Fruit fly (Drosophila melanogaster): ENCODE measurements around the gene Jon25Bii.

Jon25Bii gene

DNA sequence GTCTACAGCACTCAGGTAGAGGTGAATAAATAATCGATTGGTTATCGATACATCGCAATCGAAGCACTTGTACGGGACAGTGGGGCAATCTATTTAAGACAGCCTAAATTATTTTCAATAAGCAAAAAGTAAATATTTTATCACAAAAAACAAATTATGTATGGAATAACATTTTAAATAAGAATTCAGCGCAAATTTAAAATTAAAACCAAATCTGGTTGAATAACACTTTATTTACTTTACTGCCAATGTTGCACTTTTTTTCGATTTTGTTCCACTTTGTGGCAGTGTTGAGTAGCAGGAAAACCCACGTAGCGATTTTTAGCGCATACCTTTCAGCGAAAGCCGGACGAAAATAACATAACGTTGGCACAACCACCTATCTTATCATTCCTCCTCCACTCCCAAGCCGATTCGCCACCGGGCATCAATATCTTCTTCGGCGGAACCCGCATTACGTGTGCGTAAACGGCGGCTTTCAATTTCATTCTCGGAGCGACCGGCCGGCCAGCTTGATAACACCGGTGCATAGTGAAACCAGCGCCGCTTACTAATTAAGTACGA, 24.1 kb upstream of the Jon25Bii start, which contains the start of the genes Gmd and CG3792 (continued):
- peak; percentile 86 for TF ChIP-seq CG10565 (GFP tag; optimal IDR thresholded peaks at IDR 0.05)
- TF ChIP-seq unpg (GFP tag; optimal IDR thresholded peaks at IDR 0.05): peak; percentile 96
- TF ChIP-seq kah (GFP tag; optimal IDR thresholded peaks at IDR 0.05): peak; percentile 87
- TF ChIP-seq Rfx (GFP tag; IDR thresholded peaks at IDR 0.05): peak; percentile 97
- peak; percentile 94 for TF ChIP-seq CG1233 (GFP tag; optimal IDR thresholded peaks at IDR 0.05)
- peak; percentile 91 for TF ChIP-seq jigr1 (GFP tag; IDR thresholded peaks at IDR 0.05)
- peak; percentile 95 for TF ChIP-seq ap (GFP tag; IDR thresholded peaks at IDR 0.05)
- TF ChIP-seq BtbVII (GFP tag; optimal IDR thresholded peaks at IDR 0.05): peak; percentile 95
- peak; percentile 86 for TF ChIP-seq CG33213 (GFP tag; optimal IDR thresholded peaks at IDR 0.05)
- TF ChIP-seq Chrac-16 (GFP tag; optimal IDR thresholded peaks at IDR 0.05): peak; percentile 91
- peak; percentile 76 for TF ChIP-seq Sry-β (GFP tag; optimal IDR thresholded peaks at IDR 0.05)
- peak; percentile 95 for TF ChIP-seq Taf1 (GFP tag; IDR thresholded peaks at IDR 0.05)
- TF ChIP-seq CG11085 (GFP tag; IDR thresholded peaks at IDR 0.05): peak; percentile 94
- peak; percentile 95 for TF ChIP-seq gem (tag; optimal IDR thresholded peaks at IDR 0.05)
- peak; percentile 93 for TF ChIP-seq cwo (GFP tag; optimal IDR thresholded peaks at IDR 0.05)
- TF ChIP-seq stc (GFP tag; IDR thresholded peaks at IDR 0.05): peak; percentile 95
- TF ChIP-seq toy (GFP tag; IDR thresholded peaks at IDR 0.05): peak; percentile 90
- TF ChIP-seq otp (GFP tag; IDR thresholded peaks at IDR 0.05): peak; percentile 89
- peak; percentile 85 for TF ChIP-seq CG17385 (GFP tag; optimal IDR thresholded peaks at IDR 0.05)
- TF ChIP-seq CG12744 (GFP tag; optimal IDR thresholded peaks at IDR 0.05): peak; percentile 96
- TF ChIP-seq CG10959 (GFP tag; IDR thresholded peaks at IDR 0.05): peak; percentile 95
- TF ChIP-seq CG14965 (GFP tag; optimal IDR thresholded peaks at IDR 0.05; ENCODE audit: borderline replicate concordance): peak; percentile 39
- peak; percentile 92 for TF ChIP-seq CG13123 (GFP tag; optimal IDR thresholded peaks at IDR 0.05)
- peak; percentile 87 for TF ChIP-seq Mes4 (GFP tag; optimal IDR thresholded peaks at IDR 0.05)
- TF ChIP-seq CG15479 (GFP tag; optimal IDR thresholded peaks at IDR 0.05): peak; percentile 74
- TF ChIP-seq CG13894 (tag; optimal IDR thresholded peaks at IDR 0.05): peak; percentile 95
- peak; percentile 83 for TF ChIP-seq CG7987 (GFP tag; optimal IDR thresholded peaks at IDR 0.05)
- TF ChIP-seq Dad (GFP tag; optimal IDR thresholded peaks at IDR 0.05): peak; percentile 94
- TF ChIP-seq CG1024 (GFP tag; IDR thresholded peaks at IDR 0.05): peak; percentile 86
- TF ChIP-seq CG9215 (GFP tag; IDR thresholded peaks at IDR 0.05): peak; percentile 96
- TF ChIP-seq Side (GFP tag; optimal IDR thresholded peaks at IDR 0.05): peak; percentile 92
- peak; percentile 92 for TF ChIP-seq so (GFP tag; IDR thresholded peaks at IDR 0.05)
- peak; percentile 90 for TF ChIP-seq CG1647 (GFP tag; optimal IDR thresholded peaks at IDR 0.05)
- peak; percentile 81 for TF ChIP-seq emc (GFP tag; optimal IDR thresholded peaks at IDR 0.05)
- peak; percentile 98 for TF ChIP-seq CG10267 (tag; optimal IDR thresholded peaks at IDR 0.05)
- peak; percentile 81 for TF ChIP-seq gcm (GFP tag; optimal IDR thresholded peaks at IDR 0.05)
- peak; percentile 81 for TF ChIP-seq E2f2 (GFP tag; IDR thresholded peaks at IDR 0.05)
- peak; percentile 90 for TF ChIP-seq nau (GFP tag; optimal IDR thresholded peaks at IDR 0.05)
- TF ChIP-seq TFAM (GFP tag; optimal IDR thresholded peaks at IDR 0.05): peak; percentile 69
- peak; percentile 97 for TF ChIP-seq CG31441 (GFP tag; IDR thresholded peaks at IDR 0.05)
- TF ChIP-seq CG2712 (tag; optimal IDR thresholded peaks at IDR 0.05): peak; percentile 97
- TF ChIP-seq z (GFP tag; IDR thresholded peaks at IDR 0.05): peak; percentile 35; the same call in 1 of the 3 replicates
- TF ChIP-seq hkb (optimal IDR thresholded peaks at IDR 0.05): peak; percentile 17
- TF ChIP-seq hkb (GFP tag; IDR thresholded peaks at IDR 0.05): peak; percentile 96
- TF ChIP-seq slou (GFP tag; optimal IDR thresholded peaks at IDR 0.05): peak; percentile 92
- TF ChIP-seq trem (tag; optimal IDR thresholded peaks at IDR 0.05): peak; percentile 94
- TF ChIP-seq sisA (GFP tag; IDR thresholded peaks at IDR 0.05): peak; percentile 95
- TF ChIP-seq CG14667 (GFP tag; IDR thresholded peaks at IDR 0.05): peak; percentile 93
- TF ChIP-seq ab (GFP tag; optimal IDR thresholded peaks at IDR 0.05): peak; percentile 84
- peak; percentile 78 for TF ChIP-seq Bgb (GFP tag; IDR thresholded peaks at IDR 0.05; ENCODE audit: partially characterized antibody)
- TF ChIP-seq dati (GFP tag; IDR thresholded peaks at IDR 0.05): peak; percentile 84

Measured in whole organism, embryonic.